Worm (Caenorhabditis elegans) whole organism, midembryonic: ENCODE data around the gene nkb-3.

ENCODE experiments used
- T22C8.4 ChIP-seq: fragments of 200-800 bp; sonication (Bioruptor generic); IDR thresholded peaks from 2 replicates; pipeline ENCODE4 v1.3.6; 2022; ENCODE audit warnings: missing genetic modification characterization, missing compliant biosample characterization
- cog-1 ChIP-seq: sonication (generic microtip); optimal IDR thresholded peaks from 2 replicates; lab custom pipeline; 2016; ENCODE audit warnings: missing genetic modification characterization, missing compliant biosample characterization
- flt-1 ChIP-seq: fragments of 200-800 bp; sonication (Bioruptor generic); IDR thresholded peaks from 2 replicates; pipeline ENCODE4 v1.3.6; 2022; ENCODE audit warnings: missing genetic modification characterization, missing compliant biosample characterization
- klf-2 ChIP-seq: fragments of 200-800 bp; sonication (Bioruptor generic); conservative IDR thresholded peaks from 2 replicates; pipeline ENCODE4 v1.3.6; 2022; ENCODE audit warnings: missing genetic modification reagents, missing genetic modification characterization, missing compliant biosample characterization
- med-1 ChIP-seq: sonication (generic microtip); optimal IDR thresholded peaks from 2 replicates; lab custom pipeline; 2017; ENCODE audit warnings: missing genetic modification characterization, mild to moderate bottlenecking, missing compliant biosample characterization, antibody characterized with exemption, missing genetic modification reagents; ENCODE audit not compliant: insufficient read depth
- ref-1 ChIP-seq: fragments of 200-800 bp; sonication (Bioruptor generic); conservative IDR thresholded peaks from 2 replicates; pipeline ENCODE4 v1.3.6; 2022; ENCODE audit warnings: missing genetic modification reagents, missing genetic modification characterization, missing compliant biosample characterization
- tab-1 ChIP-seq: fragments of 200-800 bp; sonication (Bioruptor generic); IDR thresholded peaks from 2 replicates; pipeline ENCODE4 v1.3.6; 2022; ENCODE audit warnings: missing genetic modification characterization, missing compliant biosample characterization
- ztf-23 ChIP-seq: fragments of 200-800 bp; sonication (Bioruptor generic); IDR thresholded peaks from 2 replicates; pipeline ENCODE4 v1.3.6; 2022; ENCODE audit warnings: missing genetic modification reagents, missing genetic modification characterization, missing compliant biosample characterization
- ztf-29 ChIP-seq: fragments of 200-800 bp; sonication (Bioruptor generic); IDR thresholded peaks from 2 replicates; pipeline ENCODE4 v1.3.6; 2022; ENCODE audit warnings: missing genetic modification reagents, missing genetic modification characterization, missing compliant biosample characterization

ce11 chrX:13775508-13775907 is 5.2 kb upstream of the nkb-3 start:
- TF ChIP-seq tab-1 (GFP tag; lab: Robert Waterston, UW) (no peak), cog-1 (tag; lab: Kevin White, UChicago) (no peak), T22C8.4 (GFP tag; lab: Robert Waterston, UW) (no peak), klf-2 (GFP tag; lab: Robert Waterston, UW) (no peak), ref-1 (GFP tag; lab: Robert Waterston, UW) (no peak), med-1 (no peak), flt-1 (GFP tag; lab: Robert Waterston, UW) (no peak), ztf-29 (GFP tag; lab: Robert Waterston, UW) (no peak), ztf-23 (GFP tag; lab: Robert Waterston, UW) (no peak)
